Fruit fly (Drosophila melanogaster): ENCODE data around the gene AsnS.

The AsnS gene

dm6 chr3L:21202029-21202776, 29.3 kb downstream of the AsnS start (continued):
- peak; percentile 20 for TF ChIP-seq gfzf (GFP tag; optimal IDR thresholded peaks at IDR 0.05)
- TF ChIP-seq CG12769 (tag; optimal IDR thresholded peaks at IDR 0.05): peak; percentile 7
- TF ChIP-seq jigr1 (GFP tag; IDR thresholded peaks at IDR 0.05): no peak
- peak; percentile 7 for TF ChIP-seq CG2116 (GFP tag; optimal IDR thresholded peaks at IDR 0.05)
- peak; percentile 5 for TF ChIP-seq CG11504 (tag; optimal IDR thresholded peaks at IDR 0.05)
- peak; percentile 59 for TF ChIP-seq CG34376 (GFP tag; optimal IDR thresholded peaks at IDR 0.05)
- TF ChIP-seq dan (GFP tag; IDR thresholded peaks at IDR 0.05): no peak
- no peak for TF ChIP-seq CG3838 (GFP tag; optimal IDR thresholded peaks at IDR 0.05)
- TF ChIP-seq Max (GFP tag; optimal IDR thresholded peaks at IDR 0.05): no peak
- TF ChIP-seq CG8359 (GFP tag; optimal IDR thresholded peaks at IDR 0.05; ENCODE audit: borderline replicate concordance): no peak
- no peak for TF ChIP-seq CG15011 (GFP tag; optimal IDR thresholded peaks at IDR 0.05)
- no peak for TF ChIP-seq CG34422 (GFP tag; IDR thresholded peaks at IDR 0.05)
- TF ChIP-seq grn (GFP tag; optimal IDR thresholded peaks at IDR 0.05): no peak
- TF ChIP-seq CG1603 (tag; optimal IDR thresholded peaks at IDR 0.05): peak; percentile 14
- TF ChIP-seq pzg (GFP tag; optimal IDR thresholded peaks at IDR 0.05): peak; percentile 7
- TF ChIP-seq sug (tag; optimal IDR thresholded peaks at IDR 0.05): peak; percentile 6
- 0 out of 3 replicates have a peak, but pooled peaks have one; percentile 7 for TF ChIP-seq CG11695 (GFP tag; IDR thresholded peaks at IDR 0.05)
- no peak for TF ChIP-seq gce (GFP tag; IDR thresholded peaks at IDR 0.05)
- TF ChIP-seq vnd (GFP tag; IDR thresholded peaks at IDR 0.05; ENCODE audit: partially characterized antibody): no peak
- no peak for TF ChIP-seq pan (optimal IDR thresholded peaks at IDR 0.05)
- no peak for TF ChIP-seq pan (GFP tag; optimal IDR thresholded peaks at IDR 0.05 in 1 of 2, IDR thresholded peaks at IDR 0.05 in 1 of 2)
- TF ChIP-seq D19A (tag; optimal IDR thresholded peaks at IDR 0.05): peak; percentile 63
- no peak for TF ChIP-seq bcd (GFP tag; optimal IDR thresholded peaks at IDR 0.05)
- no peak for TF ChIP-seq Oaz (GFP tag; IDR thresholded peaks at IDR 0.05)
- TF ChIP-seq stwl (tag; optimal IDR thresholded peaks at IDR 0.05): peak; percentile 36
- no peak for TF ChIP-seq slp2 (GFP tag; optimal IDR thresholded peaks at IDR 0.05)

- TF ChIP-seq CG34224 (GFP tag; IDR thresholded peaks at IDR 0.05; ENCODE audit: partially characterized antibody) (peak; percentile 48; the same call in 2 of the 3 replicates), CG2116 (GFP tag; optimal IDR thresholded peaks at IDR 0.05) (no peak), Med (GFP tag) (peak; percentile 73), CG9437 (GFP tag; optimal IDR thresholded peaks at IDR 0.05) (peak; percentile 99), CG13287 (GFP tag; IDR thresholded peaks at IDR 0.05; ENCODE audit: partially characterized antibody) (0 out of 2 replicates have a peak, but pooled peaks have one; percentile 21), Blimp-1 (GFP tag; optimal IDR thresholded peaks at IDR 0.05) (peak; percentile 22), CG34422 (GFP tag; IDR thresholded peaks at IDR 0.05) (no peak), Trl (optimal IDR thresholded peaks at IDR 0.05) (peak; percentile 52 to 89), Trl (GFP tag; optimal IDR thresholded peaks at IDR 0.05) (no peak), nerfin-2 (GFP tag; IDR thresholded peaks at IDR 0.05; ENCODE audit: partially characterized antibody) (no peak), Hmr (GFP tag; optimal IDR thresholded peaks at IDR 0.05) (peak; percentile 4), prd (optimal IDR thresholded peaks at IDR 0.05) (no peak), prd (GFP tag; IDR thresholded peaks at IDR 0.05) (no peak), CG9797 (GFP tag; optimal IDR thresholded peaks at IDR 0.05) (no peak), bsh (GFP tag; optimal IDR thresholded peaks at IDR 0.05) (peak in 1 of 2 experiments; percentile 50), CG2199 (GFP tag; IDR thresholded peaks at IDR 0.05) (0 out of 3 replicates have a peak, but pooled peaks have one; percentile 17), HLH4C (GFP tag; IDR thresholded peaks at IDR 0.05; ENCODE audit: partially characterized antibody) (peak; percentile 49; the same call in 1 of the 3 replicates), sr (GFP tag; IDR thresholded peaks at IDR 0.05) (peak; percentile 65; the same call in 1 of the 3 replicates), bigmax (GFP tag; optimal IDR thresholded peaks at IDR 0.05) (peak; percentile 11), insv (GFP tag; optimal IDR thresholded peaks at IDR 0.05) (peak in 1 of 2 experiments; percentile 66), zfh2 (GFP tag; optimal IDR thresholded peaks at IDR 0.05) (no peak), sens (GFP tag) (peak; percentile 45), Pdp1 (GFP tag; optimal IDR thresholded peaks at IDR 0.05) (peak in 1 of 2 experiments; percentile 7), Hr78 (GFP tag; optimal IDR thresholded peaks at IDR 0.05) (peak in 1 of 2 experiments; percentile 31), CG8478 (optimal IDR thresholded peaks at IDR 0.05) (peak; percentile 76)
These were observed 29.9 kb downstream of the AsnS start, which contains the start of the genes Targ1, CG10512 and Targ2 for dm6 chr3L:21202777-21203282. Targ1 (minus strand) TSS chr3L:21202882. CG10512 (plus strand) TSS chr3L:21202920. Targ2 (minus strand) TSS chr3L:21203232.
